Fruit fly (Drosophila melanogaster): ENCODE measurements around the gene PGRP-SA.

Gene PGRP-SA

DNA sequence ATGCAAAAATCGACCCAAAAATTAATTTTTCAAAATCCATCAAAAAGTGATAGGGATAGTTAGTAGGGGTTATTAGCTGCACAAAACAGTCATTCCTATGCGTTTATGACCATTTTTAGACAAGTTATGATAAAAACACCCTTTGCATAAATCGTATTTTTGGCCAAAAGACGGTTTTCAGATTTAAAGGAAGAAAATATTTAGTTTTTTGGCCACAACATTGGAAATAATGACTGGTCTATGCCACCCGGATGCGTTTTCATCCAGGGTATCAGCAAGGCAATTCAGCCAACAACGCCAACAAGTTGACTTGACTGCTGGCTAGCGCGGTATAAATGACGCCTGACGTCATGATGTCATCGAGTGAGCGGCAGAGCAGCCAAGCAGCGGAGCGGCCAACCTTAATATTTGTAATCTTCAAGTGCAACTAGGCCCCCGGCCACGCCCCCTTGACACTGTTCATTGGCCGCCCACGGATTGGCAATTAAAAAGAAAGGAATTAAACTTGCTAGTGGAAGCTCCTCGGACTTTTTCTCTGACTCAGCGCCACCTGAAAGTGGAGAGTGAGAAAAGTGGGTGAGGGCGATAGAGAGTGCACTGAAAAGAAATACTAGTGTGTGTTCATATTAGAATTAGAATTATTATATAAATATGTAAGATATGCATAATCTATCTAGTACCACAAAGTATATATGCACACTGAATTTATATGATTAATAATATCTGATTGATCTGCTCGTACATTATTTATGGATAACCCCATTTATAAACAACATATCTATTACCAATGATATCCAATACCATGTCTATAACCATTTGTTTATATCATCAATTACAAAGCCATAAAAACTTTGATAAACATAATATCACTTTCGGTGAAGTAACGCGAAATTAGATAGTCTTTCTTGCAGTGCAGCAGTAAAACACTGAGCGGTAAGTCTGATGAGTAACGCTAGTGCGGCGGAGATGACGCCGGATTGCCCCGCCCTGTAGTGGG lies 1.4 kb upstream of the PGRP-SA start (continued):
- TF ChIP-seq stc (GFP tag; IDR thresholded peaks at IDR 0.05) (peak; percentile 46; the same call in 1 of the 2 replicates), en (GFP tag; optimal IDR thresholded peaks at IDR 0.05) (no peak), croc (GFP tag; conservative IDR thresholded peaks at IDR 0.05) (no peak; the same call in 2 of the 3 replicates), CG12219 (GFP tag; optimal IDR thresholded peaks at IDR 0.05) (peak; percentile 74), Ets65A (GFP tag) (peak; percentile 56), CrebB (tag; optimal IDR thresholded peaks at IDR 0.05) (peak; percentile 74), MTF-1 (GFP tag; optimal IDR thresholded peaks at IDR 0.05; ENCODE audit: borderline replicate concordance) (no peak), mld (GFP tag; IDR thresholded peaks at IDR 0.05; ENCODE audit: partially characterized antibody) (no peak), sima (GFP tag; optimal IDR thresholded peaks at IDR 0.05) (no peak), CG12104 (GFP tag; optimal IDR thresholded peaks at IDR 0.05) (peak; percentile 90), hbn (GFP tag; IDR thresholded peaks at IDR 0.05; ENCODE audit: partially characterized antibody) (no peak), CG14441 (GFP tag; IDR thresholded peaks at IDR 0.05) (peak; percentile 36), dan (GFP tag; IDR thresholded peaks at IDR 0.05) (no peak), CG6689 (GFP tag; IDR thresholded peaks at IDR 0.05) (peak; percentile 52; the same call in 1 of the 2 replicates), CG6813 (GFP tag; optimal IDR thresholded peaks at IDR 0.05) (peak; percentile 78), CG7556 (GFP tag; optimal IDR thresholded peaks at IDR 0.05) (peak; percentile 94), CG3163 (GFP tag; optimal IDR thresholded peaks at IDR 0.05) (peak; percentile 11), tgo (GFP tag; IDR thresholded peaks at IDR 0.05) (peak; percentile 72), CG14014 (GFP tag; IDR thresholded peaks at IDR 0.05) (peak; percentile 57; the same call in 1 of the 2 replicates), esg (GFP tag; conservative IDR thresholded peaks at IDR 0.05) (peak; percentile 63), CG12659 (GFP tag; optimal IDR thresholded peaks at IDR 0.05) (peak; percentile 92), ab (GFP tag; optimal IDR thresholded peaks at IDR 0.05) (no peak), Hand (GFP tag; optimal IDR thresholded peaks at IDR 0.05) (peak; percentile 82), scrt (GFP tag; optimal IDR thresholded peaks at IDR 0.05) (peak; percentile 72), CG7987 (GFP tag; optimal IDR thresholded peaks at IDR 0.05) (no peak), ind (GFP tag; optimal IDR thresholded peaks at IDR 0.05) (peak; percentile 75), cas (GFP tag; IDR thresholded peaks at IDR 0.05) (no peak), her (GFP tag; optimal IDR thresholded peaks at IDR 0.05) (no peak), CG14965 (GFP tag; optimal IDR thresholded peaks at IDR 0.05; ENCODE audit: borderline replicate concordance) (no peak), Dek (tag; optimal IDR thresholded peaks at IDR 0.05) (peak; percentile 90), CG34376 (GFP tag; optimal IDR thresholded peaks at IDR 0.05) (peak; percentile 74), abd-A (tag; optimal IDR thresholded peaks at IDR 0.05) (no peak), Ets97D (GFP tag; optimal IDR thresholded peaks at IDR 0.05) (no peak), CG33557 (GFP tag; optimal IDR thresholded peaks at IDR 0.05) (peak; percentile 29), CG17361 (GFP tag; IDR thresholded peaks at IDR 0.05) (peak; percentile 94), Mad (GFP tag; optimal IDR thresholded peaks at IDR 0.05) (no peak), dmrt11E (tag; optimal IDR thresholded peaks at IDR 0.05) (peak; percentile 23), gsb (GFP tag; IDR thresholded peaks at IDR 0.05) (peak; percentile 45; the same call in 1 of the 2 replicates), Eip74EF (GFP tag; optimal IDR thresholded peaks at IDR 0.05) (peak in 1 of 2 experiments; percentile 91), CG4404 (GFP tag; IDR thresholded peaks at IDR 0.05) (0 out of 2 replicates have a peak, but pooled peaks have one; percentile 17), MBD-R2 (GFP tag; IDR thresholded peaks at IDR 0.05) (no peak), Med (GFP tag) (peak; percentile 80), CG4617 (GFP tag; optimal IDR thresholded peaks at IDR 0.05; ENCODE audit: borderline replicate concordance) (peak; percentile 38), CG30020 (tag; optimal IDR thresholded peaks at IDR 0.05) (peak; percentile 53), CG9727 (GFP tag; optimal IDR thresholded peaks at IDR 0.05) (peak; percentile 87), ara (GFP tag; IDR thresholded peaks at IDR 0.05) (no peak), MESR4 (GFP tag; optimal IDR thresholded peaks at IDR 0.05) (no peak)
